Fruit fly (Drosophila melanogaster) whole organism, prepupa: ENCODE results near the gene CG34138.

Experiments used
- Blimp-1 ChIP-seq: fragments of 200-800 bp; sonication (Bioruptor generic); optimal IDR thresholded peaks from 3 replicates; lab custom pipeline; 2017; ENCODE audit warnings: missing biosample characterization, missing genetic modification characterization, mild to moderate bottlenecking, moderate library complexity, missing genetic modification reagents
- CG10669 ChIP-seq: fragments of 200-800 bp; sonication (Bioruptor generic); optimal IDR thresholded peaks from 3 replicates; lab custom pipeline; 2018; ENCODE audit warnings: missing biosample characterization, mild to moderate bottlenecking, missing genetic modification characterization, moderate library complexity
- CG11294 ChIP-seq: fragments of 200-800 bp; sonication (Bioruptor generic); IDR thresholded peaks from 2 replicates; pipeline ENCODE4 v1.3.6; 2022; ENCODE audit warnings: missing biosample characterization, missing genetic modification characterization
- CG11762 ChIP-seq: fragments of 200-800 bp; sonication (Bioruptor generic); optimal IDR thresholded peaks from 3 replicates; lab custom pipeline; 2016; ENCODE audit warnings: missing biosample characterization, missing genetic modification characterization; ENCODE audit not compliant: insufficient read depth
- CG15336 ChIP-seq: fragments of 200-800 bp; sonication (Bioruptor generic); IDR thresholded peaks from 2 replicates; pipeline ENCODE4 v1.3.6; 2022; ENCODE audit warnings: missing biosample characterization, missing genetic modification characterization
- CG1621 ChIP-seq: fragments of 200-800 bp; sonication (Bioruptor generic); optimal IDR thresholded peaks from 3 replicates; lab custom pipeline; 2018; ENCODE audit warnings: missing biosample characterization, mild to moderate bottlenecking, missing genetic modification characterization
- CG16779 ChIP-seq: fragments of 200-800 bp; sonication (Bioruptor generic); optimal IDR thresholded peaks from 3 replicates; lab custom pipeline; 2017; ENCODE audit warnings: missing biosample characterization, mild to moderate bottlenecking, missing genetic modification characterization
- CG3032 ChIP-seq: fragments of 200-800 bp; optimal IDR thresholded peaks from 2 replicates; lab custom pipeline; 2019; ENCODE audit warnings: missing biosample characterization, mild to moderate bottlenecking, missing genetic modification characterization, moderate library complexity
- CG32006 ChIP-seq: fragments of 200-800 bp; sonication (Bioruptor generic); optimal IDR thresholded peaks from 3 replicates; lab custom pipeline; 2017; ENCODE audit warnings: missing biosample characterization, mild to moderate bottlenecking, missing genetic modification characterization
- CG3919 ChIP-seq: fragments of 200-800 bp; sonication (Bioruptor generic); optimal IDR thresholded peaks from 3 replicates; lab custom pipeline; 2016; ENCODE audit warnings: missing biosample characterization, missing genetic modification characterization
- CG4318 ChIP-seq: fragments of 200-800 bp; sonication (Bioruptor generic); optimal IDR thresholded peaks from 3 replicates; lab custom pipeline; 2017; ENCODE audit warnings: missing biosample characterization, mild to moderate bottlenecking, missing genetic modification characterization
- CG6163 ChIP-seq: fragments of 200-800 bp; sonication (Bioruptor generic); IDR thresholded peaks from 3 replicates; pipeline ENCODE4 v1.3.6; 2022; ENCODE audit warnings: missing biosample characterization, missing genetic modification characterization
- CG6792 ChIP-seq: fragments of 200-800 bp; sonication (Bioruptor generic); optimal IDR thresholded peaks from 3 replicates; lab custom pipeline; 2016; ENCODE audit warnings: missing biosample characterization, missing genetic modification characterization
- CG7368 ChIP-seq: fragments of 200-800 bp; sonication (Bioruptor generic); optimal IDR thresholded peaks from 3 replicates; lab custom pipeline; 2016; ENCODE audit warnings: missing biosample characterization, missing genetic modification characterization
- CG8119 ChIP-seq: fragments of 200-800 bp; sonication (Bioruptor generic); IDR thresholded peaks from 3 replicates; pipeline ENCODE4 v1.3.6; 2022; ENCODE audit warnings: missing biosample characterization, missing genetic modification characterization
- CG8319 ChIP-seq: fragments of 200-800 bp; sonication (Bioruptor generic); optimal IDR thresholded peaks from 3 replicates; lab custom pipeline; 2016; ENCODE audit warnings: missing biosample characterization, missing genetic modification characterization
- CG8632 ChIP-seq: fragments of 200-800 bp; sonication (Bioruptor generic); optimal IDR thresholded peaks from 3 replicates; lab custom pipeline; 2016; ENCODE audit warnings: missing biosample characterization, missing genetic modification characterization
- CG9139 ChIP-seq: fragments of 200-800 bp; sonication (Bioruptor generic); optimal IDR thresholded peaks from 3 replicates; lab custom pipeline; 2017; ENCODE audit warnings: missing biosample characterization, mild to moderate bottlenecking, missing genetic modification characterization
- Eip75B ChIP-seq: fragments of 200-800 bp; sonication (Bioruptor generic); optimal IDR thresholded peaks from 3 replicates; lab custom pipeline; 2016; ENCODE audit warnings: missing biosample characterization, missing genetic modification characterization
- Eip78C ChIP-seq: fragments of 200-800 bp; sonication (Bioruptor generic); peaks from one replicate; lab custom pipeline; 2016; ENCODE audit warnings: missing biosample characterization, missing genetic modification characterization
- Hr38 ChIP-seq: sonication (Bioruptor generic); optimal IDR thresholded peaks from 2 replicates; lab custom pipeline; 2016; ENCODE audit warnings: missing biosample characterization, missing genetic modification characterization
- Hr39 ChIP-seq: fragments of 200-800 bp; sonication (Bioruptor generic); optimal IDR thresholded peaks from 2 replicates; lab custom pipeline; 2016; ENCODE audit warnings: missing biosample characterization, missing genetic modification characterization
- Met ChIP-seq: fragments of 200-800 bp; sonication (Bioruptor generic); optimal IDR thresholded peaks from 3 replicates; lab custom pipeline; 2016; ENCODE audit warnings: missing biosample characterization, missing genetic modification characterization
- OdsH ChIP-seq: fragments of 200-800 bp; sonication (Bioruptor generic); optimal IDR thresholded peaks from 3 replicates; lab custom pipeline; 2016; ENCODE audit warnings: missing biosample characterization, missing genetic modification characterization
- Smox ChIP-seq: fragments of 200-800 bp; sonication (Bioruptor generic); optimal IDR thresholded peaks from 3 replicates; lab custom pipeline; 2016; ENCODE audit warnings: missing biosample characterization, missing genetic modification characterization
- Sox102F ChIP-seq: fragments of 200-800 bp; sonication (Bioruptor generic); optimal IDR thresholded peaks from 2 replicates; lab custom pipeline; 2016; ENCODE audit warnings: missing biosample characterization, mild to moderate bottlenecking, missing genetic modification characterization
- Sox15 ChIP-seq: fragments of 200-800 bp; sonication (Bioruptor generic); optimal IDR thresholded peaks from 3 replicates; lab custom pipeline; 2016; ENCODE audit warnings: missing biosample characterization, missing genetic modification characterization
- achi ChIP-seq: fragments of 200-800 bp; sonication (Bioruptor generic); optimal IDR thresholded peaks from 3 replicates; lab custom pipeline; 2016; ENCODE audit warnings: missing biosample characterization, missing genetic modification characterization
- cyc ChIP-seq: fragments of 200-800 bp; sonication (Bioruptor generic); optimal IDR thresholded peaks from 3 replicates; lab custom pipeline; 2016; ENCODE audit warnings: missing biosample characterization, missing genetic modification characterization
- dac ChIP-seq: fragments of 200-800 bp; sonication (Bioruptor generic); optimal IDR thresholded peaks from 2 replicates; lab custom pipeline; 2017; ENCODE audit warnings: missing biosample characterization, mild to moderate bottlenecking, missing genetic modification characterization
- dsx ChIP-seq: fragments of 200-800 bp; optimal IDR thresholded peaks from 3 replicates; lab custom pipeline; 2019; ENCODE audit warnings: missing biosample characterization, mild to moderate bottlenecking, missing genetic modification characterization, moderate library complexity; ENCODE audit not compliant: poor library complexity, severe bottlenecking
- esn ChIP-seq: fragments of 200-800 bp; sonication (Bioruptor generic); optimal IDR thresholded peaks from 2 replicates; lab custom pipeline; 2016; ENCODE audit warnings: missing biosample characterization, mild to moderate bottlenecking, missing genetic modification characterization, moderate library complexity
- fkh ChIP-seq: fragments of 200-800 bp; sonication (Bioruptor generic); optimal IDR thresholded peaks from 3 replicates; lab custom pipeline; 2017; ENCODE audit warnings: missing biosample characterization, mild to moderate bottlenecking, missing genetic modification characterization, moderate library complexity
- pdm3 ChIP-seq: fragments of 200-800 bp; sonication (Bioruptor generic); optimal IDR thresholded peaks from 3 replicates; lab custom pipeline; 2016; ENCODE audit warnings: missing biosample characterization, missing genetic modification characterization
- salr ChIP-seq, 2 experiments: fragments of 200-800 bp; sonication (Bioruptor generic); optimal IDR thresholded peaks; 3 replicates each; lab custom pipeline; 2016 to 2018; ENCODE audit warnings: missing biosample characterization in 2 of 2, missing genetic modification characterization in 2 of 2, mild to moderate bottlenecking in 1 of 2
- spab ChIP-seq: fragments of 200-800 bp; sonication (Bioruptor generic); optimal IDR thresholded peaks from 2 replicates; lab custom pipeline; 2017; ENCODE audit warnings: missing biosample characterization, mild to moderate bottlenecking, missing genetic modification characterization, missing genetic modification reagents
- ss ChIP-seq, 2 experiments: fragments of 200-800 bp; sonication (Bioruptor generic); optimal IDR thresholded peaks; 2 replicates in 1 of 2; 3 replicates in 1 of 2; lab custom pipeline; 2017 to 2018; ENCODE audit warnings: mild to moderate bottlenecking in 2 of 2, missing biosample characterization in 2 of 2, missing genetic modification characterization in 2 of 2, moderate library complexity in 1 of 2
- topi ChIP-seq: fragments of 200-800 bp; sonication (Bioruptor generic); optimal IDR thresholded peaks from 3 replicates; lab custom pipeline; 2016; ENCODE audit warnings: missing biosample characterization, missing genetic modification characterization
- vri ChIP-seq: fragments of 200-800 bp; sonication (Bioruptor generic); optimal IDR thresholded peaks from 3 replicates; lab custom pipeline; 2016; ENCODE audit warnings: missing biosample characterization, mild to moderate bottlenecking, missing genetic modification characterization

CG34138 gene

DNA sequence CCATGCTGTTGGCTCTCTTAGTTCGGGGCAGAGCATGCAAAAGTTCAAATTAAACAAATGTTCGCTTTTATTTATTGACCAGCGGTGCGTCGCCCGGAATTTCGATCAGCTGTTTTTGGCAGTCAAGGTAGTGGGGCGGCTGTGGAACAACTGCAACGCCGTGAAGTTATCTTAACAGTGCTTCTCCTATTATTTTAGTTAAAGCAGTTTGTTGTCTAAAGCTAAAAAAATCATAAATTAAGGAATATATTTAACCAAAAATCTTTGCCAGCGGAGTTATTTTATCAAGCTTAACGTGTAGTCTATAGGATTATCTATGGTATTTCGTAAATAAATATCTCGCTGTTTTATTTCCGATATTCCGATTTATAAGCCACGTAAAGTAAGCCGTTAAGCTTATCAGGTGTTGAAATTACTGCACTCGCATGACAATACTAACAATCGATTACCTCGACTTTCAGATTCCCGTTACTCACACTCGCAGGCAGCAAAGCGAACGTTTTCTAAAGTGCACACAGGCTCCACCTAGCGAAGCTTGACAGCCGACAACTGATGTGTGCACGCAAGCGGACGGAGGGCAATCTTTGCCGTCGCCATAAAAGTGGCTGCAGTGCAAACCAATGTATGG is 13.7 kb downstream of the CG34138 start, which contains the start of the genes CG6195 and CG31220:
Gene CG6195, minus strand, starts transcription at position 122 of the 628 bp plus-strand sequence.
Gene CG31220, plus strand, starts transcription at position 199 of the 628 bp plus-strand sequence.
- TF ChIP-seq Met (GFP tag; lab: Kevin White, UChicago) (peak; percentile 36), Hr39 (GFP tag; lab: Kevin White, UChicago) (peak; percentile 21), CG10669 (no peak), Smox (no peak), CG1621 (tag; lab: Kevin White, UChicago) (peak; percentile 37), fkh (GFP tag; lab: Kevin White, UChicago) (peak; percentile 80), esn (GFP tag; lab: Kevin White, UChicago) (peak; percentile 37), ss (GFP tag; optimal IDR thresholded peaks at IDR 0.05; lab: Kevin White, UChicago) (peak in 1 of 2 experiments; percentile 5), achi (GFP tag; lab: Kevin White, UChicago) (peak; percentile 88), Sox15 (GFP tag; lab: Kevin White, UChicago) (no peak), Eip78C (GFP tag; lab: Kevin White, UChicago) (peak; percentile 64), pdm3 (GFP tag; lab: Kevin White, UChicago) (peak; percentile 45), CG8319 (GFP tag; lab: Kevin White, UChicago) (no peak), CG32006 (GFP tag; lab: Kevin White, UChicago) (no peak), topi (peak; percentile 38), cyc (GFP tag; lab: Kevin White, UChicago) (no peak)

DNA sequence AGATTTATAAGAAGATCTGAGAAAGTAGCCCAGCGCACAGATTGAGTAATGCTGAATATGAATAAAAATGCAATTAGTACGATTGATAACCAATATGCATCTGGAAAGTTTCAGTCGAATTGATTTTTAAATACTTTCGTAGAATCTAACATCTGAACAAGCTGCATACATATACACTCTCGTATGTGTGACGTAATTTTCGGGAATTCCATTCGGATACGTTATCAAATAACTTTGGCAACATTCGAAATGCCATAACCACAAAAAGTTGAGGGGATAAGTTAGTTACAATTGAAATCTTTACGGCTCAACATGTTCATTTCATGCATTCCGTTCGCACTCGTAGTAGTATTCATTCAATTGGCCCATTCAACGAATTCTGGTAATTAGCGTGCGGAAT is 16.0 kb downstream of the CG34138 start, which contains the start of gene CG31219:
Gene CG31219, plus strand, starts transcription at position 301 of the 400 bp plus-strand sequence.
- TF ChIP-seq Hr38 (GFP tag; lab: Kevin White, UChicago) (no peak), CG16779 (tag; lab: Kevin White, UChicago) (no peak), CG3919 (GFP tag; lab: Kevin White, UChicago) (no peak), CG11294 (GFP tag; lab: Robert Waterston, UW) (no peak), spab (GFP tag; lab: Kevin White, UChicago) (no peak), dsx (GFP tag; lab: Kevin White, UChicago) (no peak), CG6792 (GFP tag; lab: Kevin White, UChicago) (no peak), OdsH (GFP tag; lab: Kevin White, UChicago) (no peak), CG15336 (GFP tag; lab: Robert Waterston, UW) (no peak), salr (GFP tag; optimal IDR thresholded peaks at IDR 0.05; lab: Kevin White, UChicago) (no peak), CG11762 (GFP tag; lab: Kevin White, UChicago) (no peak), fkh (GFP tag; lab: Kevin White, UChicago) (no peak), CG8319 (GFP tag; lab: Kevin White, UChicago) (no peak), CG8632 (GFP tag; lab: Kevin White, UChicago) (no peak), Blimp-1 (no peak), CG8119 (no peak), achi (GFP tag; lab: Kevin White, UChicago) (no peak), CG9139 (GFP tag; lab: Kevin White, UChicago) (no peak)

DNA sequence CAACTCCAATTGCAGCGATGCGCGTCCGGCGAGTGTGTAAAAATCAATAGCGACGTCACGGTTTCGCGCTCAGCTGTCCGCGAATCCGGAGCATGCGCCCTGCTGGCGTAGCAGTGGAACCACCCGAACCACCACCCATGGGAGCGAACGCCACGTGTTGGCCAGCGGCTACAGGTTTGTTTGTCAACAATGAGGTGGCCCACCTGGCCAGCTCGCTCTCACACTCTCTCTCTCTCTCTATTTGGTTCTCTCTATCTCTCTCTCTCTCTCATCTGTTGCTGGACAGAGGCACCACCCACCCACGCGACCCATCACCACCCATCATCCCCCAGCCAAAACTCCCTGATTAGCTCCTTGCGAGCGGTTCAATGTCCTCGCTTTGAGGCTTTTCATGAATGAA is 21.7 kb downstream of the CG34138 start:
- TF ChIP-seq CG3032 (tag; lab: Kevin White, UChicago): no peak
- TF ChIP-seq CG7368 (GFP tag; lab: Kevin White, UChicago): peak; percentile 55
- TF ChIP-seq CG6163 (GFP tag; lab: Robert Waterston, UW): no peak
- no peak for TF ChIP-seq ss (GFP tag; optimal IDR thresholded peaks at IDR 0.05; lab: Kevin White, UChicago)
- no peak for TF ChIP-seq fkh (GFP tag; lab: Kevin White, UChicago)
- TF ChIP-seq CG32006 (GFP tag; lab: Kevin White, UChicago): no peak
- no peak for TF ChIP-seq Eip75B (GFP tag; lab: Kevin White, UChicago)
- TF ChIP-seq CG4318 (GFP tag; lab: Kevin White, UChicago): no peak
- TF ChIP-seq Sox102F (GFP tag; lab: Kevin White, UChicago): no peak
- TF ChIP-seq dac (GFP tag; lab: Kevin White, UChicago): no peak
- TF ChIP-seq Eip78C (GFP tag; lab: Kevin White, UChicago): peak; percentile 52
- no peak for TF ChIP-seq vri
